Fruit fly (Drosophila melanogaster): ENCODE results near the gene CG7341.

The CG7341 gene

DNA sequence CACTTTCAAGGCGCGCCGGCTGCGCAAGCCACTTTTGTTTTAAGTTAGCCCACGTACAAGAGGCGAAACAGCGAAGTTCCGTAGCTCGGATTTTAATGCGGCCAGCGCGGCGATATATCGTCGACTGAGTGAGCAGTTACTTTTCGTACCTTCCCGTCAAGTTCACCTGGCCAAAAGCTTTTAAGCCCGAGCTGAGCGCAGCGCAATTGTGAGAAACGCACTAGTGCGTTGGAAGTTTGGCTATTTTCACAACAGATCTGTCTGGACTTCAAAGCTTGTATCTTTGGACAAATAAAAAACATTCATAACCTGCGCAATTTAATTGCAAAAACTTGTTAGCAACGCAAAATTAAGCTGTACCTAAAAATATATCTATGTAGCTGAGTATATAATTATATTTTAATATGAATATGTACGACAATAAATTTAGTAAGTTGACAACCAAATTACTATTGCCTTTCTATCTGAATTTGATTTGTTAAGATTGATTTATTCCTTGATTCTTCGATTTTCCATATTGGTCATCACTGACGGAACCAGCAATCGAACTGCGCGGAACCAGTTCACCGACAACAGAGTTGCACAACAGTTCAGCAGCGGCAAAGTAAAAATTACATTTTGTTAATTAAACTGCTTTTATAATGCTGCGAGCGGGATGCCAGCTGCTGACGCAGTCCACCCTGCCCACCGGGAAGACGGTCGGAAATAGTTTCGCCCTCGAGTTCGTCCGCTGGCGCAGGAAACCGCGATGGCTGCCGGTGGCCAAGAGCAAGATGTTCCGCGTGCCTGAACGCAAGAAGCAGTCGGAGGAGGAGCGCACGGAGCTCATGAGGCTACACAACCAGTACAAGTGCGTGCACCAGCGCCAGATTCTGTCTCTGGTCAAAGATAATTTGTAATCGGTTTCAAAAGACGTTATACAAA is 6.5 kb upstream of the CG7341 start, which contains the start of the genes CG13698 and mRpS26 (continued):
- TF ChIP-seq kni (GFP tag; optimal IDR thresholded peaks at IDR 0.05) (peak; percentile 29), seq (GFP tag; IDR thresholded peaks at IDR 0.05) (peak; percentile 54; the same call in 1 of the 2 replicates), CG13894 (tag; optimal IDR thresholded peaks at IDR 0.05) (peak; percentile 71), CG12155 (GFP tag; optimal IDR thresholded peaks at IDR 0.05) (peak; percentile 61), slp2 (GFP tag; optimal IDR thresholded peaks at IDR 0.05) (no peak), sc (optimal IDR thresholded peaks at IDR 0.05) (no peak), sc (GFP tag; optimal IDR thresholded peaks at IDR 0.05) (no peak), CG16815 (GFP tag; optimal IDR thresholded peaks at IDR 0.05) (peak; percentile 53), Aef1 (GFP tag; IDR thresholded peaks at IDR 0.05) (peak; percentile 61; the same call in 2 of the 3 replicates), rib (GFP tag; IDR thresholded peaks at IDR 0.05) (no peak), Fer2 (tag; optimal IDR thresholded peaks at IDR 0.05) (peak; percentile 65), gsb-n (tag; optimal IDR thresholded peaks at IDR 0.05) (peak; percentile 56), schlank (tag; optimal IDR thresholded peaks at IDR 0.05) (peak; percentile 34), Usf (GFP tag; optimal IDR thresholded peaks at IDR 0.05) (peak; percentile 41), mld (GFP tag; IDR thresholded peaks at IDR 0.05; ENCODE audit: partially characterized antibody) (no peak), insv (GFP tag; optimal IDR thresholded peaks at IDR 0.05) (no peak), CG12236 (GFP tag; optimal IDR thresholded peaks at IDR 0.05) (no peak), org-1 (GFP tag; optimal IDR thresholded peaks at IDR 0.05) (peak; percentile 34), sim (GFP tag; IDR thresholded peaks at IDR 0.05) (no peak), stwl (tag; optimal IDR thresholded peaks at IDR 0.05) (peak; percentile 22), zfh2 (GFP tag; optimal IDR thresholded peaks at IDR 0.05) (peak; percentile 43), D (optimal IDR thresholded peaks at IDR 0.05) (no peak), D (GFP tag; optimal IDR thresholded peaks at IDR 0.05) (no peak), CG30403 (GFP tag; optimal IDR thresholded peaks at IDR 0.05) (peak; percentile 89), crc (GFP tag; optimal IDR thresholded peaks at IDR 0.05) (no peak), CG8924 (tag; optimal IDR thresholded peaks at IDR 0.05) (peak; percentile 78), CG13424 (tag; optimal IDR thresholded peaks at IDR 0.05) (peak; percentile 84), pros (GFP tag; optimal IDR thresholded peaks at IDR 0.05) (no peak), CG5180 (GFP tag; optimal IDR thresholded peaks at IDR 0.05) (no peak), Sin3A (optimal IDR thresholded peaks at IDR 0.05) (peak; percentile 54), CG11085 (GFP tag; IDR thresholded peaks at IDR 0.05) (peak; percentile 51; the same call in 1 of the 2 replicates), CG2678 (tag; optimal IDR thresholded peaks at IDR 0.05) (peak; percentile 82), Sox100B (GFP tag; optimal IDR thresholded peaks at IDR 0.05) (peak; percentile 72), CG18476 (GFP tag; optimal IDR thresholded peaks at IDR 0.05) (peak; percentile 14), Mes4 (GFP tag; optimal IDR thresholded peaks at IDR 0.05) (no peak), Oli (tag; optimal IDR thresholded peaks at IDR 0.05) (peak; percentile 66), CG18262 (tag; optimal IDR thresholded peaks at IDR 0.05) (peak; percentile 78), lilli (GFP tag; optimal IDR thresholded peaks at IDR 0.05) (peak; percentile 71), tio (GFP tag; optimal IDR thresholded peaks at IDR 0.05) (peak; percentile 59), CoRest (tag; optimal IDR thresholded peaks at IDR 0.05) (peak; percentile 86), Dip3 (GFP tag; optimal IDR thresholded peaks at IDR 0.05) (peak; percentile 55), CG13123 (GFP tag; optimal IDR thresholded peaks at IDR 0.05) (peak; percentile 55), CG6683 (GFP tag; optimal IDR thresholded peaks at IDR 0.05) (peak; percentile 40), CG3726 (GFP tag; IDR thresholded peaks at IDR 0.05) (no peak; the same call in 2 of the 3 replicates), bab2 (GFP tag; optimal IDR thresholded peaks at IDR 0.05) (peak; percentile 36), chinmo (GFP tag; IDR thresholded peaks at IDR 0.05; ENCODE audit: partially characterized antibody) (no peak; the same call in 2 of the 4 replicates), CG13624 (GFP tag; optimal IDR thresholded peaks at IDR 0.05) (peak; percentile 48), BEAF-32 (GFP tag; optimal IDR thresholded peaks at IDR 0.05) (peak; percentile 57), CG8359 (GFP tag; optimal IDR thresholded peaks at IDR 0.05; ENCODE audit: borderline replicate concordance) (no peak)

Data from whole organism, embryonic.